Fruit fly (Drosophila melanogaster) ovary, adult (tissue): ENCODE results near the gene Pex10.

Experiments used
- CG17801 ChIP-seq: fragments of 200-800 bp; optimal IDR thresholded peaks from 2 replicates; lab custom pipeline; 2019; ENCODE audit warnings: missing biosample characterization, mild to moderate bottlenecking, missing genetic modification characterization, moderate library complexity; ENCODE audit not compliant: partially characterized antibody

Gene Pex10

DNA sequence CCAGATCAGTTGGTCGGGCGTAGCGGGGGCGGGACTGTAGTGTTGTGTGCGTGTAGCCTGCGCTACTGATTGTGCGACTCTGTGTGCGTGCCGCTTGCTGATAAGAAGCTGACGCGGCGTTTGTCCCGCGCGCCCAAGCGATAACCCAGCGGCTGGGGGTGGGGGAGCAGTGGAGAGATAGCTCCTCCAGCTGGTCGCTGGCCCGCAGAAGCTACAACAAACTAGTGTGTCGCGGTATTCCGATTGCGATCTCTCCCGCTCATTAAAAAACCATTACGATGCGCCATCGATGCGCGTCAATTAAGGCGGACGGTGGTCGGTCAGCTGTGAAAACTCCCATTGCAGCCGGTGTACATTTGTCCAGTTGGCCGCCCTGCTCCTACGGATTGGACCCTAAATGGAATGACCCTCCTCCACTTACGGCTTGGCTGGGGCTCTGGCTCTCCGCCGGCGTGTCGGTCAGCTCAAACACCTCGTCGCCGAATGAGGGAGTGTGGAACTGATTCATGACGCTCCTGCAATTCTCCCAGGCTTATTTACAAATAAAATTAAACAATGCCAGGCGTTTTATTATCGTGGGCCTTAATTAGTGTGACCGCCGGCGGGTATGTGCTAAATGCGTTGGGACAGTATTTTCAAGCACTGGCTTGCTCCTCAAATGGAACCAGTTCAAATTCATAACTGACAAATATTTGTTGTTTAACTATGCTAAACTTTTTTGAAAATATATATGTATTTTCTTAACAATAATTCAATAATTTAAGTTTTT lies 44.2 kb downstream of the Pex10 start, which contains the start of gene CG12104:
CG12104 (minus strand) TSS at position 611 of the 769 bp plus-strand sequence.
- TF ChIP-seq CG17801 (GFP tag; lab: Kevin White, UChicago), result no peak

DNA sequence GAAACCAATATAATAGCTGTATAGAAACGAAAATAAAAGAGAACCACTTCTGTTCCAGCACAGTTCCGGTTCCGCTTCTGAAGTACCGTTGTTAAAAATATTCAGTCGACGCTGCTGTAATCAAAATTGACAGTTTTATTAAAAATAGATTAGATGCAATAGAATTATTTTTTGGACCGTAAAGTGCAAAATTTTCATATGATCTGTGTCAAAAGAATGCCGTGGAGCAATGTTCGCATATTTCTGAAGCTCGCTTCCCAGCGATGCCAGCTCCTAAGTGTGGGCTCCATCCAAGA lies 44.8 kb downstream of the Pex10 start, which contains the start of the genes CG18170 and CG33791:
CG18170 (plus strand) TSS at position 122 of the 296 bp plus-strand sequence.
CG33791 (plus strand) TSS at position 122 of the 296 bp plus-strand sequence.
- no peak for TF ChIP-seq CG17801 (GFP tag; lab: Kevin White, UChicago)
